Fruit fly (Drosophila melanogaster): ENCODE measurements around the gene Uxt.
A peak's percentile ranks its signal among the peaks of the same experiment; 100 is the strongest.

Gene Uxt

dm6 chr2L:15214922-15215321, 41.5 kb upstream of the Uxt start, which contains the start of gene CG43230:
CG43230 (plus strand) TSS chr2L:15215222.
- TF ChIP-seq eg (GFP tag; IDR thresholded peaks at IDR 0.05) (no peak), Hr39 (GFP tag; optimal IDR thresholded peaks at IDR 0.05) (no peak), Eip93F (GFP tag; optimal IDR thresholded peaks at IDR 0.05) (no peak), CG8319 (GFP tag; optimal IDR thresholded peaks at IDR 0.05) (no peak), achi (GFP tag; optimal IDR thresholded peaks at IDR 0.05) (no peak), Ets21C (GFP tag; optimal IDR thresholded peaks at IDR 0.05) (no peak), ss (GFP tag; optimal IDR thresholded peaks at IDR 0.05) (no peak)

dm6 chr2L:15243413-15243812, 13.0 kb upstream of the Uxt start:
- TF ChIP-seq CG6808 (GFP tag; optimal IDR thresholded peaks at IDR 0.05) (peak; percentile 26), topi (GFP tag; optimal IDR thresholded peaks at IDR 0.05) (no peak)

dm6 chr2L:15244708-15245107, 11.7 kb upstream of the Uxt start:
- no peak for TF ChIP-seq pdm3 (GFP tag; optimal IDR thresholded peaks at IDR 0.05)
- no peak for TF ChIP-seq Eip93F (GFP tag; optimal IDR thresholded peaks at IDR 0.05)
- TF ChIP-seq vri (GFP tag; optimal IDR thresholded peaks at IDR 0.05) = no peak
- no peak for TF ChIP-seq CG10669 (GFP tag; optimal IDR thresholded peaks at IDR 0.05)
- no peak for TF ChIP-seq Eip78C (GFP tag)
- no peak for TF ChIP-seq CG32006 (GFP tag; optimal IDR thresholded peaks at IDR 0.05)
- TF ChIP-seq lz (GFP tag; optimal IDR thresholded peaks at IDR 0.05) = no peak
- TF ChIP-seq CG15336 (GFP tag; IDR thresholded peaks at IDR 0.05) = no peak

- no peak for TF ChIP-seq spab (GFP tag; optimal IDR thresholded peaks at IDR 0.05)
- no peak for TF ChIP-seq fd85E (GFP tag; optimal IDR thresholded peaks at IDR 0.05)
- TF ChIP-seq svp (GFP tag) = no peak
- TF ChIP-seq CG11762 (GFP tag; optimal IDR thresholded peaks at IDR 0.05; ENCODE audit: insufficient read depth) = no peak
- no peak for TF ChIP-seq dsx (GFP tag; optimal IDR thresholded peaks at IDR 0.05; ENCODE audit: poor library complexity, severe bottlenecking)
- TF ChIP-seq CG10631 (GFP tag; optimal IDR thresholded peaks at IDR 0.05) = no peak
- TF ChIP-seq Ets21C (GFP tag; optimal IDR thresholded peaks at IDR 0.05) = no peak
These were observed 8.8 kb upstream of the Uxt start, which contains the start of gene ZnT35C for dm6 chr2L:15247614-15248013. ZnT35C (minus strand) TSS chr2L:15247714.

dm6 chr2L:15248163-15249005, 8.0 kb upstream of the Uxt start, which contains the start of gene dao:
dao (plus strand) TSS chr2L:15248879.
- TF ChIP-seq OdsH (GFP tag; optimal IDR thresholded peaks at IDR 0.05) = peak; percentile 19
- peak; percentile 66 for TF ChIP-seq svp (GFP tag)
- TF ChIP-seq CG10669 (GFP tag; optimal IDR thresholded peaks at IDR 0.05) = no peak
- peak; percentile 18 for TF ChIP-seq cyc (GFP tag; optimal IDR thresholded peaks at IDR 0.05)
- TF ChIP-seq Hr4 (GFP tag; optimal IDR thresholded peaks at IDR 0.05) = peak; percentile 26
- TF ChIP-seq esn (GFP tag; optimal IDR thresholded peaks at IDR 0.05) = peak; percentile 7
- TF ChIP-seq CG11902 (GFP tag; optimal IDR thresholded peaks at IDR 0.05) = peak; percentile 3
- peak; percentile 40 for TF ChIP-seq CG10631 (GFP tag; optimal IDR thresholded peaks at IDR 0.05)
- peak; percentile 32 for TF ChIP-seq pdm3 (GFP tag; optimal IDR thresholded peaks at IDR 0.05)
- peak; percentile 35 for TF ChIP-seq Hr39 (GFP tag; optimal IDR thresholded peaks at IDR 0.05)
- no peak for TF ChIP-seq dac (GFP tag; optimal IDR thresholded peaks at IDR 0.05)
- TF ChIP-seq CG32006 (GFP tag; optimal IDR thresholded peaks at IDR 0.05) = peak; percentile 36
- 0 out of 3 replicates have a peak, but pooled peaks have one; percentile 20 for TF ChIP-seq eg (GFP tag; IDR thresholded peaks at IDR 0.05)
- TF ChIP-seq lz (GFP tag; optimal IDR thresholded peaks at IDR 0.05) = peak; percentile 15
- peak; percentile 19 for TF ChIP-seq CG31627 (GFP tag; optimal IDR thresholded peaks at IDR 0.05)
- peak; percentile 22 for TF ChIP-seq acj6 (GFP tag; optimal IDR thresholded peaks at IDR 0.05)
- no peak for TF ChIP-seq CG4318 (GFP tag; optimal IDR thresholded peaks at IDR 0.05)
- TF ChIP-seq Eip78C (GFP tag) = peak; percentile 65
- no peak for TF ChIP-seq Ets96B (tag; optimal IDR thresholded peaks at IDR 0.05)

Measured in whole organism, prepupa.